Worm (Caenorhabditis elegans) whole organism, young adult: ENCODE data around the gene ptr-16.

Source experiments
- B0261.1 ChIP-seq: sonication (generic microtip); optimal IDR thresholded peaks from 2 replicates; lab custom pipeline; 2016; ENCODE audit warnings: mild to moderate bottlenecking, missing genetic modification characterization, moderate library complexity, missing compliant biosample characterization
- C06A6.2 ChIP-seq: fragments of 200-800 bp; sonication (Bioruptor generic); conservative IDR thresholded peaks from 2 replicates; pipeline ENCODE4 v1.3.6; 2022; ENCODE audit warnings: missing genetic modification characterization, missing compliant biosample characterization
- F22D6.2 ChIP-seq: sonication (generic microtip); optimal IDR thresholded peaks from 2 replicates; lab custom pipeline; 2016; ENCODE audit warnings: mild to moderate bottlenecking, missing genetic modification characterization, missing compliant biosample characterization
- F49E8.2 ChIP-seq: sonication (generic microtip); optimal IDR thresholded peaks from 3 replicates; lab custom pipeline; 2017; ENCODE audit warnings: missing genetic modification characterization, mild to moderate bottlenecking, missing compliant biosample characterization, antibody characterized with exemption, moderate library complexity; ENCODE audit not compliant: insufficient read depth
- K12H6.12 ChIP-seq: fragments of 200-800 bp; sonication (Bioruptor generic); optimal IDR thresholded peaks from 2 replicates; lab custom pipeline; 2018; ENCODE audit warnings: mild to moderate bottlenecking, missing genetic modification characterization, missing compliant biosample characterization
- Y53G8AR.9 ChIP-seq: fragments of 200-800 bp; sonication (Bioruptor generic); conservative IDR thresholded peaks from 2 replicates; pipeline ENCODE4 v1.3.6; 2022; ENCODE audit warnings: missing genetic modification reagents, missing genetic modification characterization, missing compliant biosample characterization
- Y56A3A.18 ChIP-seq: fragments of 200-800 bp; sonication (Bioruptor generic); IDR thresholded peaks from 2 replicates; pipeline ENCODE4 v1.3.6; 2022; ENCODE audit warnings: missing genetic modification reagents, missing genetic modification characterization, missing compliant biosample characterization
- Y79H2A.3 ChIP-seq: fragments of 200-800 bp; sonication (Bioruptor generic); conservative IDR thresholded peaks from 2 replicates; pipeline ENCODE4 v1.3.6; 2022; ENCODE audit warnings: missing genetic modification reagents, missing genetic modification characterization, missing compliant biosample characterization
- aptf-2 ChIP-seq: fragments of 200-800 bp; sonication (Bioruptor generic); conservative IDR thresholded peaks from 2 replicates; pipeline ENCODE4 v1.3.6; 2022; ENCODE audit warnings: missing genetic modification reagents, missing genetic modification characterization, missing compliant biosample characterization
- atf-7 ChIP-seq: sonication (generic microtip); optimal IDR thresholded peaks from 2 replicates; lab custom pipeline; 2017; ENCODE audit warnings: mild to moderate bottlenecking, missing genetic modification characterization, missing compliant biosample characterization
- athp-1 ChIP-seq: sonication (generic microtip); optimal IDR thresholded peaks from 2 replicates; lab custom pipeline; 2017; ENCODE audit warnings: mild to moderate bottlenecking, missing genetic modification characterization, missing compliant biosample characterization
- attf-3 ChIP-seq: fragments of 200-800 bp; sonication (Bioruptor generic); conservative IDR thresholded peaks from 2 replicates; pipeline ENCODE4 v1.3.6; 2022; ENCODE audit warnings: missing genetic modification reagents, missing genetic modification characterization, missing compliant biosample characterization
- attf-5 ChIP-seq: fragments of 200-800 bp; sonication (Bioruptor generic); optimal IDR thresholded peaks from 2 replicates; lab custom pipeline; 2018; ENCODE audit warnings: mild to moderate bottlenecking, missing genetic modification characterization, missing compliant biosample characterization
- cebp-1 ChIP-seq, 2 experiments: fragments of 200-800 bp in 1 of 2; sonication (Bioruptor generic) in 1 of 2; sonication (generic microtip) in 1 of 2; IDR thresholded peaks in 1 of 2; optimal IDR thresholded peaks in 1 of 2; 2 replicates each; pipeline versions ENCODE4 v1.3.6 to Lab custom; 2017 to 2022; ENCODE audit warnings: missing compliant biosample characterization in 2 of 2, missing genetic modification characterization in 2 of 2, mild to moderate bottlenecking in 1 of 2, missing genetic modification reagents in 1 of 2, moderate library complexity in 1 of 2
- cebp-2 ChIP-seq: fragments of 200-800 bp; sonication (Bioruptor generic); IDR thresholded peaks from 2 replicates; pipeline ENCODE4 v1.3.6; 2022; ENCODE audit warnings: missing genetic modification characterization, missing compliant biosample characterization
- ceh-100 ChIP-seq: fragments of 200-800 bp; sonication (Bioruptor generic); IDR thresholded peaks from 2 replicates; pipeline ENCODE4 v1.3.6; 2022; ENCODE audit warnings: missing genetic modification reagents, missing genetic modification characterization, missing compliant biosample characterization
- dox-1 ChIP-seq: fragments of 200-800 bp; sonication (Bioruptor generic); IDR thresholded peaks from 2 replicates; pipeline ENCODE4 v1.3.6; 2022; ENCODE audit warnings: missing genetic modification reagents, missing genetic modification characterization, missing compliant biosample characterization
- dpl-1 ChIP-seq: fragments of 150-350 bp; optimal IDR thresholded peaks from 2 replicates; lab custom pipeline; 2014; ENCODE audit warnings: missing biosample characterization, missing genetic modification reagents, missing genetic modification characterization
- efl-1 ChIP-seq: fragments of 150-350 bp; optimal IDR thresholded peaks from 2 replicates; lab custom pipeline; 2014; ENCODE audit warnings: missing biosample characterization, missing genetic modification reagents, missing genetic modification characterization
- egl-44 ChIP-seq: fragments of 200-800 bp; sonication (Bioruptor generic); IDR thresholded peaks from 2 replicates; pipeline ENCODE4 v1.3.6; 2022; ENCODE audit warnings: missing genetic modification reagents, missing genetic modification characterization, missing compliant biosample characterization
- ets-4 ChIP-seq: fragments of 200-800 bp; sonication (Bioruptor generic); optimal IDR thresholded peaks from 2 replicates; lab custom pipeline; 2018; ENCODE audit warnings: mild to moderate bottlenecking, missing genetic modification characterization, missing compliant biosample characterization
- hlh-26 ChIP-seq: fragments of 200-800 bp; sonication (Bioruptor generic); conservative IDR thresholded peaks from 2 replicates; pipeline ENCODE4 v1.3.6; 2022; ENCODE audit warnings: missing genetic modification reagents, missing genetic modification characterization, missing compliant biosample characterization
- lin-35 ChIP-seq, 3 experiments: fragments of 150-350 bp in 2 of 3; sonication (generic microtip) in 1 of 3; optimal IDR thresholded peaks; 2 replicates each; lab custom pipeline; 2014 to 2018; ENCODE audit warnings: missing biosample characterization in 3 of 3, missing genetic modification characterization in 3 of 3, missing genetic modification reagents in 3 of 3
- lin-40 ChIP-seq: sonication (generic microtip); optimal IDR thresholded peaks from 2 replicates; lab custom pipeline; 2016; ENCODE audit warnings: missing genetic modification characterization, mild to moderate bottlenecking, missing compliant biosample characterization, missing genotype, missing genetic modification reagents
- lin-54 ChIP-seq: fragments of 200-800 bp; sonication (Bioruptor generic); optimal IDR thresholded peaks from 2 replicates; lab custom pipeline; 2018; ENCODE audit warnings: mild to moderate bottlenecking, missing genetic modification characterization, missing compliant biosample characterization
- lsl-1 ChIP-seq: fragments of 200-800 bp; sonication (Bioruptor generic); optimal IDR thresholded peaks from 2 replicates; lab custom pipeline; 2018; ENCODE audit warnings: mild to moderate bottlenecking, missing genetic modification characterization, moderate library complexity, missing compliant biosample characterization
- madf-6 ChIP-seq: fragments of 200-800 bp; sonication (Bioruptor generic); IDR thresholded peaks from 2 replicates; pipeline ENCODE4 v1.3.6; 2022; ENCODE audit warnings: missing genetic modification reagents, missing genetic modification characterization, missing compliant biosample characterization
- madf-8 ChIP-seq: fragments of 200-800 bp; sonication (Bioruptor generic); conservative IDR thresholded peaks from 2 replicates; pipeline ENCODE4 v1.3.6; 2022; ENCODE audit warnings: missing genetic modification reagents, missing genetic modification characterization, missing compliant biosample characterization
- mcd-1 ChIP-seq: fragments of 200-800 bp; sonication (Bioruptor generic); IDR thresholded peaks from 2 replicates; pipeline ENCODE4 v1.3.6; 2022; ENCODE audit warnings: missing genetic modification reagents, missing genetic modification characterization, missing compliant biosample characterization
- nhr-80 ChIP-seq: sonication (generic microtip); optimal IDR thresholded peaks from 2 replicates; lab custom pipeline; 2016; ENCODE audit warnings: missing genetic modification characterization, missing compliant biosample characterization
- rpc-1 ChIP-seq, 2 experiments: fragments of 150-350 bp in 1 of 2; sonication (generic microtip) in 1 of 2; optimal IDR thresholded peaks; 2 replicates each; lab custom pipeline; 2014 to 2018; ENCODE audit warnings: missing biosample characterization in 1 of 2, missing genetic modification characterization in 1 of 2, missing genetic modification reagents in 1 of 2, missing genotype in 1 of 2
- snpc-3.4 ChIP-seq: sonication (generic microtip); optimal IDR thresholded peaks from 2 replicates; lab custom pipeline; 2017; ENCODE audit warnings: missing genetic modification characterization, mild to moderate bottlenecking, missing compliant biosample characterization, antibody characterized with exemption, moderate library complexity, missing genotype, missing genetic modification reagents
- snpc-4 ChIP-seq, 5 experiments: fragments of 150-350 bp in 1 of 5; sonication (generic microtip) in 4 of 5; optimal IDR thresholded peaks; 2 replicates each; lab custom pipeline; 2014 to 2018; ENCODE audit warnings: missing genetic modification characterization in 5 of 5, missing biosample characterization in 3 of 5, antibody characterized with exemption in 2 of 5, mild to moderate bottlenecking in 2 of 5, missing compliant biosample characterization in 2 of 5, missing genotype in 2 of 5, moderate library complexity in 2 of 5, missing genetic modification reagents in 1 of 5
- tbx-9 ChIP-seq: sonication (generic microtip); optimal IDR thresholded peaks from 2 replicates; lab custom pipeline; 2016; ENCODE audit warnings: borderline replicate concordance, missing genetic modification characterization, inconsistent platforms, missing compliant biosample characterization
- tlf-1 ChIP-seq: fragments of 200-800 bp; sonication (Bioruptor generic); optimal IDR thresholded peaks from 2 replicates; lab custom pipeline; 2018; ENCODE audit warnings: mild to moderate bottlenecking, missing genetic modification characterization, missing compliant biosample characterization
- zim-3 ChIP-seq: sonication (generic microtip); optimal IDR thresholded peaks from 2 replicates; lab custom pipeline; 2017; ENCODE audit warnings: mild to moderate bottlenecking, missing genetic modification characterization, moderate library complexity, missing compliant biosample characterization
- ztf-18 ChIP-seq: sonication (generic microtip); optimal IDR thresholded peaks from 2 replicates; lab custom pipeline; 2016; ENCODE audit warnings: missing genotype, mild to moderate bottlenecking, missing genetic modification characterization, missing compliant biosample characterization
- ztf-22 ChIP-seq: fragments of 200-800 bp; sonication (Bioruptor generic); optimal IDR thresholded peaks from 2 replicates; lab custom pipeline; 2018; ENCODE audit warnings: mild to moderate bottlenecking, missing genetic modification characterization, moderate library complexity, missing compliant biosample characterization
- ztf-25 ChIP-seq: fragments of 200-800 bp; sonication (Bioruptor generic); IDR thresholded peaks from 2 replicates; pipeline ENCODE4 v1.3.6; 2022; ENCODE audit warnings: missing genetic modification reagents, missing genetic modification characterization, missing compliant biosample characterization

ptr-16 gene

ce11 chrV:1176277-1176839 lies 10.8 kb downstream of the ptr-16 start, which contains the start of gene T21H3.1:
TSS of gene T21H3.1 (plus strand) at chrV:1176724.
- TF ChIP-seq C06A6.2 (GFP tag; lab: Robert Waterston, UW) (no peak), F22D6.2 (tag; lab: Kevin White, UChicago) (no peak), atf-7 (tag; lab: Kevin White, UChicago) (peak; percentile 89), F49E8.2 (tag; lab: Kevin White, UChicago) (no peak), ztf-25 (GFP tag; lab: Robert Waterston, UW) (0 out of 2 replicates have a peak, but pooled peaks have one; percentile 5), egl-44 (GFP tag; lab: Robert Waterston, UW) (no peak), dox-1 (no peak), nhr-80 (tag; lab: Kevin White, UChicago) (peak; percentile 75), Y56A3A.18 (GFP tag; lab: Robert Waterston, UW) (no peak), K12H6.12 (tag; lab: Kevin White, UChicago) (no peak), B0261.1 (no peak), Y79H2A.3 (no peak), ets-4 (GFP tag; lab: Kevin White, UChicago) (peak; percentile 56), zim-3 (no peak), snpc-3.4 (no peak)

- no peak for TF ChIP-seq F22D6.2 (tag; lab: Kevin White, UChicago)
- TF ChIP-seq ztf-18 (tag; lab: Kevin White, UChicago) = no peak
- TF ChIP-seq tbx-9 (tag; lab: Kevin White, UChicago) = no peak
- no peak for TF ChIP-seq B0261.1
- no peak for TF ChIP-seq hlh-26
- TF ChIP-seq ets-4 (GFP tag; lab: Kevin White, UChicago) = peak; percentile 28
- TF ChIP-seq nhr-80 (tag; lab: Kevin White, UChicago) = peak; percentile 14
- 0 out of 2 replicates have a peak, but pooled peaks have one; percentile 32 for TF ChIP-seq Y53G8AR.9 (GFP tag; lab: Robert Waterston, UW)
- TF ChIP-seq attf-5 = no peak
- no peak for TF ChIP-seq aptf-2
- no peak for TF ChIP-seq cebp-2 (GFP tag; lab: Robert Waterston, UW)
- TF ChIP-seq athp-1 (tag; lab: Kevin White, UChicago) = no peak
- TF ChIP-seq rpc-1 (optimal IDR thresholded peaks at IDR 0.05; lab: Kevin White, UChicago) = no peak
- TF ChIP-seq rpc-1 (tag; optimal IDR thresholded peaks at IDR 0.05; lab: Kevin White, UChicago) = no peak
- TF ChIP-seq mcd-1 (GFP tag; lab: Robert Waterston, UW) = no peak
Measured at ce11 chrV:1179279-1179678, 13.8 kb downstream of the ptr-16 start, which contains the start of gene F25A2.1. TSS of gene F25A2.1 (plus strand) at chrV:1179579.

- peak; percentile 4 for TF ChIP-seq athp-1 (tag; lab: Kevin White, UChicago)
- TF ChIP-seq madf-8 (GFP tag; lab: Robert Waterston, UW) = no peak
- TF ChIP-seq ceh-100 = peak; percentile 74
- no peak for TF ChIP-seq tlf-1 (GFP tag; lab: Kevin White, UChicago)
- TF ChIP-seq attf-3 (GFP tag; lab: Robert Waterston, UW) = peak; percentile 94
- TF ChIP-seq snpc-4 (GFP tag; optimal IDR thresholded peaks at IDR 0.05; lab: Kevin White, UChicago) = no peak
- peak in 1 of 4 experiments; percentile 64 for TF ChIP-seq snpc-4 (tag; optimal IDR thresholded peaks at IDR 0.05; lab: Kevin White, UChicago)
- no peak for TF ChIP-seq B0261.1
- peak in 1 of 3 experiments; percentile 83 for TF ChIP-seq lin-35 (GFP tag; optimal IDR thresholded peaks at IDR 0.05; lab: Kevin White, UChicago)
- peak; percentile 38 for TF ChIP-seq lin-54 (GFP tag; lab: Kevin White, UChicago)
- no peak for TF ChIP-seq ztf-22 (GFP tag; lab: Kevin White, UChicago)
- TF ChIP-seq madf-6 = peak; percentile 34; the same call in 1 of the 2 replicates
- peak; percentile 40 for TF ChIP-seq dpl-1 (GFP tag; lab: Kevin White, UChicago)
- peak; percentile 11 for TF ChIP-seq efl-1 (GFP tag; lab: Kevin White, UChicago)
- TF ChIP-seq snpc-3.4 = peak; percentile 12
- no peak for TF ChIP-seq nhr-80 (tag; lab: Kevin White, UChicago)
- peak; percentile 91 for TF ChIP-seq attf-5
- TF ChIP-seq mcd-1 (GFP tag; lab: Robert Waterston, UW) = peak; percentile 57
- peak; percentile 3 for TF ChIP-seq lsl-1 (GFP tag; lab: Kevin White, UChicago)
- TF ChIP-seq cebp-1 (GFP tag; IDR thresholded peaks at IDR 0.05; lab: Robert Waterston, UW) = no peak
- TF ChIP-seq cebp-1 (tag; optimal IDR thresholded peaks at IDR 0.05; lab: Kevin White, UChicago) = peak; percentile 19
- TF ChIP-seq lin-40 (tag; lab: Kevin White, UChicago) = peak; percentile 59
Measured at ce11 chrV:1195995-1196394, 30.5 kb downstream of the ptr-16 start, which contains the start of the genes wrb-1 and Y50D4A.4. TSS of gene wrb-1 (plus strand) at chrV:1196072. TSS of gene Y50D4A.4 (minus strand) at chrV:1196127.
